Fruit fly (Drosophila melanogaster) whole organism, larva: ENCODE data around the gene CG3817.

Source experiments
- noc ChIP-seq: fragments of 200-800 bp; sonication (Bioruptor generic); optimal IDR thresholded peaks from 3 replicates; lab custom pipeline; 2019; ENCODE audit warnings: missing biosample characterization, mild to moderate bottlenecking, missing genetic modification characterization, moderate library complexity

CG3817 gene

dm6 chr3R:14901408-14902352 is 3.1 kb downstream of the CG3817 start, which contains the start of gene RpS5b:
Gene RpS5b, minus strand, starts transcription at chr3R:14901563.
- TF ChIP-seq noc (tag; lab: Kevin White, UChicago): no peak

dm6 chr3R:14903837-14904431 is 5.4 kb downstream of the CG3817 start, which contains the start of gene VhaPPA1-1:
Gene VhaPPA1-1, minus strand, starts transcription at chr3R:14904061.
- TF ChIP-seq noc (tag; lab: Kevin White, UChicago): peak; percentile 11

- no peak for TF ChIP-seq noc (tag; lab: Kevin White, UChicago)
These were observed 14.0 kb downstream of the CG3817 start for dm6 chr3R:14912449-14912987.

dm6 chr3R:14917927-14918829 is 19.6 kb downstream of the CG3817 start, which contains the start of gene Sdr:
Gene Sdr, plus strand, starts transcription at chr3R:14918628.
- peak; percentile 31 for TF ChIP-seq noc (tag; lab: Kevin White, UChicago)
